Fruit fly (Drosophila melanogaster): Measurements from ENCODE around the gene CG1750.
A peak's percentile ranks its signal among the peaks of the same experiment; 100 is the strongest.

Gene CG1750

DNA sequence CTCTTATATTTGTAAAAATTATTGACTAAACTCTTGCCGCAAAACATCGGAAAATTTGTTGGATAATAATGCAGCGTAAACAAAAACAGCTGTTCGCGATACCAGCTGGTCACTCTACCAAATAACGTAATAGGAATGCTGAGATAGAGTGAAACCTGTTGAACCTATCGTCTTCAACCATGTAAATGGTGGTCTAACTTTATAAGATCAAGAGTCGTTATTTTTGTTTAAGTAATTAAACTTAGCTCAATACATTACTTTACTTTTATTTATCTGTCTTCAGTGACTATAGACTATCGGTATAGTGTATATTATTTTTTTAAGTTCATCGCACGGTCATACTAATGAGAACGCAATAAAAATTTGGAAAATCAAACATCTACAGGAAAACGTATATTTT is at the start of gene CG1750, which contains the start of gene spn-F (continued):
- TF ChIP-seq Nf-YA (GFP tag; IDR thresholded peaks at IDR 0.05) (no peak), Atf3 (GFP tag; optimal IDR thresholded peaks at IDR 0.05) (no peak), CG4730 (GFP tag; IDR thresholded peaks at IDR 0.05) (no peak), gcm (GFP tag; optimal IDR thresholded peaks at IDR 0.05) (no peak), bbx (GFP tag; IDR thresholded peaks at IDR 0.05; ENCODE audit: partially characterized antibody) (peak; percentile 48; the same call in 1 of the 2 replicates), CG17385 (GFP tag; optimal IDR thresholded peaks at IDR 0.05) (no peak), Elba2 (GFP tag; optimal IDR thresholded peaks at IDR 0.05) (peak; percentile 66), p53 (GFP tag; optimal IDR thresholded peaks at IDR 0.05) (no peak), CG2120 (GFP tag; optimal IDR thresholded peaks at IDR 0.05) (no peak), CG15514 (GFP tag; optimal IDR thresholded peaks at IDR 0.05) (peak; percentile 23), CG33213 (GFP tag; optimal IDR thresholded peaks at IDR 0.05) (no peak), eyg (GFP tag; optimal IDR thresholded peaks at IDR 0.05) (no peak), ATbp (GFP tag; optimal IDR thresholded peaks at IDR 0.05) (no peak), cato (GFP tag; optimal IDR thresholded peaks at IDR 0.05; ENCODE audit: borderline replicate concordance) (no peak), ash1 (GFP tag; optimal IDR thresholded peaks at IDR 0.05) (no peak), ci (GFP tag; IDR thresholded peaks at IDR 0.05) (no peak), repo (GFP tag; optimal IDR thresholded peaks at IDR 0.05) (no peak), usp (GFP tag; optimal IDR thresholded peaks at IDR 0.05) (no peak), ase (GFP tag; IDR thresholded peaks at IDR 0.05) (no peak), CG9727 (GFP tag; optimal IDR thresholded peaks at IDR 0.05) (no peak), nerfin-2 (GFP tag; IDR thresholded peaks at IDR 0.05; ENCODE audit: partially characterized antibody) (no peak), Optix (GFP tag; IDR thresholded peaks at IDR 0.05) (no peak), fd102C (GFP tag; optimal IDR thresholded peaks at IDR 0.05) (no peak), CG15696 (tag; optimal IDR thresholded peaks at IDR 0.05) (no peak), Dek (tag; optimal IDR thresholded peaks at IDR 0.05) (no peak), sob (GFP tag; IDR thresholded peaks at IDR 0.05) (no peak), CG18764 (GFP tag; optimal IDR thresholded peaks at IDR 0.05) (no peak), vfl (GFP tag; optimal IDR thresholded peaks at IDR 0.05) (no peak), CG5180 (GFP tag; optimal IDR thresholded peaks at IDR 0.05) (no peak), CG16813 (GFP tag; IDR thresholded peaks at IDR 0.05; ENCODE audit: partially characterized antibody) (peak; percentile 59), Vsx1 (GFP tag; optimal IDR thresholded peaks at IDR 0.05) (no peak), CG13624 (GFP tag; optimal IDR thresholded peaks at IDR 0.05) (no peak), fd64A (GFP tag; optimal IDR thresholded peaks at IDR 0.05) (no peak), ap (GFP tag; IDR thresholded peaks at IDR 0.05) (no peak), CG3281 (GFP tag; optimal IDR thresholded peaks at IDR 0.05) (no peak), Gsc (GFP tag; IDR thresholded peaks at IDR 0.05) (no peak), en (GFP tag; optimal IDR thresholded peaks at IDR 0.05) (no peak), GATAe (GFP tag; conservative IDR thresholded peaks at IDR 0.05) (no peak), jigr1 (GFP tag; IDR thresholded peaks at IDR 0.05) (no peak), Side (GFP tag; optimal IDR thresholded peaks at IDR 0.05) (no peak), CG3838 (GFP tag; optimal IDR thresholded peaks at IDR 0.05) (no peak), dm (GFP tag; optimal IDR thresholded peaks at IDR 0.05) (no peak), CG31224 (GFP tag; IDR thresholded peaks at IDR 0.05) (no peak), CG13123 (GFP tag; optimal IDR thresholded peaks at IDR 0.05) (no peak), CG11723 (GFP tag; optimal IDR thresholded peaks at IDR 0.05) (no peak), CG1602 (GFP tag; optimal IDR thresholded peaks at IDR 0.05) (no peak), chn (GFP tag; optimal IDR thresholded peaks at IDR 0.05) (no peak), CG11247 (GFP tag; IDR thresholded peaks at IDR 0.05) (no peak), unc-4 (GFP tag; IDR thresholded peaks at IDR 0.05; ENCODE audit: partially characterized antibody) (peak; percentile 74), Lim3 (GFP tag; IDR thresholded peaks at IDR 0.05) (no peak), sisA (GFP tag; IDR thresholded peaks at IDR 0.05) (no peak), CG17361 (GFP tag; IDR thresholded peaks at IDR 0.05) (0 out of 3 replicates have a peak, but pooled peaks have one; percentile 19)

All from whole organism, embryonic.